Worm (Caenorhabditis elegans): ENCODE measurements around the gene K08E4.7.

DNA sequence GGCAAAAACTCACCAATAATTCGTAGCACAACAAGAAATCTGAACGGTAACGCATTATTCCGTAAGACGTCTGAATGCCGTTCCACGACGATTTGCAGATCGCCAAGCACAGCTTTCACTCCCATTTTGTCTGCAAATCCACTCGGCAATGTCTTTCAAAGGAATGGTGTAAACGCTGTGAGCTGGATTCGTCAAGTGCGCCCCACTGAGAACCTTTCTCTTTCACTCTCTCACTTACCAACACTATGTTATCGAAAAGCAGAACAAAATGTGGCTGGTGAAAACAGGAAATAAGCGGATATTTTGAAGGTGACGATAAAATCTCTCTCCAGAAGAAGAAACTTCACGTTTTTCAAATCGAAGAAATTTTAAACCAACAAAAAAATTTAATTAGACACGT, 13.3 kb downstream of the K08E4.7 start:
- no peak for TF ChIP-seq aly-1 (tag; optimal IDR thresholded peaks at IDR 0.05)
- TF ChIP-seq sea-1 (GFP tag; conservative IDR thresholded peaks at IDR 0.05): no peak
- no peak for TF ChIP-seq tbx-37 (GFP tag; conservative IDR thresholded peaks at IDR 0.05)
- no peak for TF ChIP-seq hmbx-1 (tag; optimal IDR thresholded peaks at IDR 0.05)
- peak; percentile 39 for TF ChIP-seq ama-1 (optimal IDR thresholded peaks at IDR 0.05)
- TF ChIP-seq flt-1 (GFP tag; IDR thresholded peaks at IDR 0.05): no peak
